Fruit fly (Drosophila melanogaster) whole organism, embryonic: ENCODE data around the gene CNPYb.
A peak's percentile ranks its signal among the peaks of the same experiment; 100 is the strongest.

Experiments used
- Bgb ChIP-seq: fragments of 200-800 bp; sonication (Bioruptor generic); IDR thresholded peaks from 2 replicates; pipeline ENCODE4 v1.3.6; 2022; ENCODE audit warnings: missing biosample characterization, missing genetic modification characterization; ENCODE audit not compliant: partially characterized antibody
- Blimp-1 ChIP-seq: fragments of 200-800 bp; sonication (Bioruptor generic); optimal IDR thresholded peaks from 3 replicates; lab custom pipeline; 2018; ENCODE audit warnings: missing biosample characterization, missing genetic modification characterization, mild to moderate bottlenecking, moderate library complexity, missing genetic modification reagents
- CG10959 ChIP-seq: fragments of 200-800 bp; sonication (Bioruptor generic); IDR thresholded peaks from 2 replicates; pipeline ENCODE4 v1.3.6; 2022; ENCODE audit warnings: missing biosample characterization, missing genetic modification characterization
- CG11723 ChIP-seq: fragments of 200-800 bp; sonication (Bioruptor generic); optimal IDR thresholded peaks from 2 replicates; lab custom pipeline; 2017; ENCODE audit warnings: missing biosample characterization, mild to moderate bottlenecking, missing genetic modification characterization
- CG12769 ChIP-seq: fragments of 200-800 bp; sonication (Bioruptor generic); optimal IDR thresholded peaks from 2 replicates; lab custom pipeline; 2019; ENCODE audit warnings: missing biosample characterization, mild to moderate bottlenecking, missing genetic modification characterization, moderate library complexity
- CG13123 ChIP-seq: fragments of 200-800 bp; sonication (Bioruptor generic); optimal IDR thresholded peaks from 2 replicates; lab custom pipeline; 2016; ENCODE audit warnings: missing biosample characterization, missing genetic modification characterization
- CG13296 ChIP-seq: fragments of 200-800 bp; sonication (Bioruptor generic); optimal IDR thresholded peaks from 3 replicates; lab custom pipeline; 2018; ENCODE audit warnings: missing biosample characterization, mild to moderate bottlenecking, missing genetic modification characterization
- CG14014 ChIP-seq: fragments of 200-800 bp; sonication (Bioruptor generic); IDR thresholded peaks from 2 replicates; pipeline ENCODE4 v1.3.6; 2022; ENCODE audit warnings: missing biosample characterization, missing genetic modification characterization
- CG17328 ChIP-seq: fragments of 200-800 bp; sonication (Bioruptor generic); IDR thresholded peaks from 2 replicates; pipeline ENCODE4 v1.3.6; 2022; ENCODE audit warnings: missing biosample characterization, missing genetic modification characterization
- CG17829 ChIP-seq: fragments of 200-800 bp; optimal IDR thresholded peaks from 2 replicates; lab custom pipeline; 2019; ENCODE audit warnings: missing biosample characterization, mild to moderate bottlenecking, missing genetic modification characterization, moderate library complexity
- CG30403 ChIP-seq: fragments of 200-800 bp; sonication (Bioruptor generic); optimal IDR thresholded peaks from 3 replicates; lab custom pipeline; 2016; ENCODE audit warnings: missing biosample characterization, missing genetic modification characterization
- CG3163 ChIP-seq: fragments of 200-800 bp; sonication (Bioruptor generic); optimal IDR thresholded peaks from 3 replicates; lab custom pipeline; 2016; ENCODE audit warnings: missing biosample characterization, missing genetic modification characterization
- CG3847 ChIP-seq: fragments of 200-800 bp; sonication (Bioruptor generic); IDR thresholded peaks from 2 replicates; pipeline ENCODE4 v1.3.6; 2022; ENCODE audit warnings: missing biosample characterization, missing genetic modification characterization
- CG4360 ChIP-seq: fragments of 200-800 bp; sonication (Bioruptor generic); IDR thresholded peaks from 2 replicates; pipeline ENCODE4 v1.3.6; 2022; ENCODE audit warnings: missing biosample characterization, missing genetic modification characterization
- CG43689 ChIP-seq: fragments of 200-800 bp; sonication (Bioruptor generic); IDR thresholded peaks from 2 replicates; pipeline ENCODE4 v1.3.6; 2022; ENCODE audit warnings: missing biosample characterization, missing genetic modification characterization
- CG6272 ChIP-seq: fragments of 200-800 bp; sonication (Bioruptor generic); IDR thresholded peaks from 2 replicates; pipeline ENCODE4 v1.3.6; 2022; ENCODE audit warnings: missing biosample characterization, missing genetic modification characterization
- CG8388 ChIP-seq: fragments of 200-800 bp; sonication (Bioruptor generic); optimal IDR thresholded peaks from 2 replicates; lab custom pipeline; 2019; ENCODE audit warnings: missing biosample characterization, mild to moderate bottlenecking, missing genetic modification characterization, moderate library complexity
- CG9797 ChIP-seq: fragments of 200-800 bp; sonication (Bioruptor generic); optimal IDR thresholded peaks from 3 replicates; lab custom pipeline; 2018; ENCODE audit warnings: missing biosample characterization, mild to moderate bottlenecking, missing genetic modification characterization
- CrebB ChIP-seq: fragments of 200-800 bp; sonication (Bioruptor generic); optimal IDR thresholded peaks from 3 replicates; lab custom pipeline; 2018; ENCODE audit warnings: missing biosample characterization, mild to moderate bottlenecking, missing genetic modification characterization
- Dip3 ChIP-seq: fragments of 200-800 bp; sonication (Bioruptor generic); optimal IDR thresholded peaks from 3 replicates; lab custom pipeline; 2016; ENCODE audit warnings: missing biosample characterization, missing genetic modification characterization
- Doc2 ChIP-seq: fragments of 200-800 bp; sonication (Bioruptor generic); IDR thresholded peaks from 2 replicates; pipeline ENCODE4 v1.3.6; 2022; ENCODE audit warnings: missing biosample characterization, missing genetic modification characterization
- E2f1 ChIP-seq: fragments of 200-800 bp; sonication (Bioruptor generic); IDR thresholded peaks from 2 replicates; pipeline ENCODE4 v1.3.6; 2022; ENCODE audit warnings: missing biosample characterization, missing genetic modification characterization
- ERR ChIP-seq: fragments of 200-800 bp; sonication (Bioruptor generic); optimal IDR thresholded peaks from 2 replicates; lab custom pipeline; 2016; ENCODE audit warnings: missing biosample characterization, missing genetic modification characterization
- Gsc ChIP-seq: fragments of 200-800 bp; sonication (Bioruptor generic); IDR thresholded peaks from 2 replicates; pipeline ENCODE4 v1.3.6; 2022; ENCODE audit warnings: missing biosample characterization, missing genetic modification characterization
- Kr ChIP-seq: fragments of 200-800 bp; sonication (Bioruptor generic); optimal IDR thresholded peaks from 2 replicates; lab custom pipeline; 2017; ENCODE audit warnings: missing biosample characterization, mild to moderate bottlenecking, missing genetic modification characterization
- Oli ChIP-seq: fragments of 200-800 bp; sonication (Bioruptor generic); optimal IDR thresholded peaks from 2 replicates; lab custom pipeline; 2018; ENCODE audit warnings: missing biosample characterization, mild to moderate bottlenecking, missing genetic modification characterization, moderate library complexity
- Sin3A ChIP-seq: fragments of >200 bp; optimal IDR thresholded peaks from 2 replicates; lab custom pipeline; 2018
- Sry-δ ChIP-seq: fragments of 200-800 bp; sonication (Bioruptor generic); optimal IDR thresholded peaks from 2 replicates; lab custom pipeline; 2016; ENCODE audit warnings: missing biosample characterization, missing genetic modification characterization
- Usf ChIP-seq: fragments of 200-800 bp; sonication (Bioruptor generic); optimal IDR thresholded peaks from 2 replicates; lab custom pipeline; 2017; ENCODE audit warnings: missing genotype, missing biosample characterization, missing genetic modification characterization
- ato ChIP-seq: fragments of 200-800 bp; sonication (Bioruptor generic); IDR thresholded peaks from 2 replicates; pipeline ENCODE4 v1.3.6; 2022; ENCODE audit warnings: missing biosample characterization, missing genetic modification characterization; ENCODE audit not compliant: partially characterized antibody
- crc ChIP-seq: fragments of 200-800 bp; sonication (Bioruptor generic); optimal IDR thresholded peaks from 2 replicates; lab custom pipeline; 2016; ENCODE audit warnings: missing biosample characterization, missing genetic modification characterization
- crp ChIP-seq, 2 experiments: fragments of 200-800 bp; sonication (Bioruptor generic); optimal IDR thresholded peaks; 2 replicates in 1 of 2; 3 replicates in 1 of 2; lab custom pipeline; 2017; ENCODE audit warnings: missing biosample characterization in 2 of 2, missing genetic modification characterization in 2 of 2, mild to moderate bottlenecking in 1 of 2, moderate library complexity in 1 of 2
- da ChIP-seq: fragments of 200-800 bp; sonication (Bioruptor generic); optimal IDR thresholded peaks from 2 replicates; lab custom pipeline; 2016; ENCODE audit warnings: missing biosample characterization, missing genetic modification characterization
- danr ChIP-seq: fragments of 200-800 bp; sonication (Bioruptor generic); IDR thresholded peaks from 2 replicates; pipeline ENCODE4 v1.3.6; 2022; ENCODE audit warnings: missing biosample characterization, missing genetic modification characterization
- eve ChIP-seq, 2 experiments: fragments of >200 bp; optimal IDR thresholded peaks; 2 replicates each; lab custom pipeline; 2017; ENCODE audit warnings: missing biosample characterization in 2 of 2, missing genetic modification characterization in 2 of 2
- fd64A ChIP-seq: fragments of 200-800 bp; sonication (Bioruptor generic); optimal IDR thresholded peaks from 3 replicates; lab custom pipeline; 2018; ENCODE audit warnings: missing biosample characterization, mild to moderate bottlenecking, missing genetic modification characterization
- fd96Cb ChIP-seq: fragments of 200-800 bp; sonication (Bioruptor generic); optimal IDR thresholded peaks from 2 replicates; lab custom pipeline; 2018; ENCODE audit warnings: missing biosample characterization, mild to moderate bottlenecking, missing genetic modification characterization, moderate library complexity
- ftz-f1 ChIP-seq: fragments of 200-800 bp; sonication (Bioruptor generic); optimal IDR thresholded peaks from 2 replicates; lab custom pipeline; 2016; ENCODE audit warnings: missing biosample characterization, missing genetic modification characterization
- gro ChIP-seq: fragments of 200-800 bp; sonication (Bioruptor generic); optimal IDR thresholded peaks from 2 replicates; lab custom pipeline; 2016; ENCODE audit warnings: missing biosample characterization, missing genetic modification characterization
- gsb ChIP-seq: fragments of 200-800 bp; sonication (Bioruptor generic); IDR thresholded peaks from 2 replicates; pipeline ENCODE4 v1.3.6; 2022; ENCODE audit warnings: missing biosample characterization, missing genetic modification characterization
- hbn ChIP-seq: fragments of 200-800 bp; sonication (Bioruptor generic); IDR thresholded peaks from 2 replicates; pipeline ENCODE4 v1.3.6; 2022; ENCODE audit warnings: missing biosample characterization, missing genetic modification characterization; ENCODE audit not compliant: partially characterized antibody
- hkb ChIP-seq, 2 experiments: fragments of 200-800 bp in 1 of 2; fragments of >200 bp in 1 of 2; sonication (Bioruptor generic) in 1 of 2; IDR thresholded peaks in 1 of 2; optimal IDR thresholded peaks in 1 of 2; 2 replicates each; pipeline versions ENCODE4 v1.3.6 to Lab custom; 2017 to 2022; ENCODE audit warnings: missing biosample characterization in 1 of 2, missing genetic modification characterization in 1 of 2
- jing ChIP-seq: fragments of 200-800 bp; sonication (Bioruptor generic); optimal IDR thresholded peaks from 2 replicates; lab custom pipeline; 2018; ENCODE audit warnings: missing biosample characterization, mild to moderate bottlenecking, missing genetic modification characterization
- lola ChIP-seq, 3 experiments: fragments of >200 bp in 2 of 3; fragments of 200-800 bp in 1 of 3; sonication (Bioruptor generic) in 1 of 3; optimal IDR thresholded peaks; 2 replicates each; lab custom pipeline; 2017 to 2019; ENCODE audit warnings: missing biosample characterization in 3 of 3, missing genetic modification characterization in 3 of 3, mild to moderate bottlenecking in 1 of 3, moderate library complexity in 1 of 3
- mld ChIP-seq: fragments of 200-800 bp; sonication (Bioruptor generic); IDR thresholded peaks from 3 replicates; pipeline ENCODE4 v1.3.6; 2022; ENCODE audit warnings: missing biosample characterization, missing genetic modification characterization; ENCODE audit not compliant: partially characterized antibody
- onecut ChIP-seq: fragments of 200-800 bp; sonication (Bioruptor generic); IDR thresholded peaks from 2 replicates; pipeline ENCODE4 v1.3.6; 2022; ENCODE audit warnings: missing biosample characterization, missing genetic modification characterization
- phol ChIP-seq: fragments of 200-800 bp; sonication (Bioruptor generic); optimal IDR thresholded peaks from 3 replicates; lab custom pipeline; 2018; ENCODE audit warnings: missing biosample characterization, mild to moderate bottlenecking, missing genetic modification characterization, moderate library complexity
- pum ChIP-seq: fragments of 200-800 bp; sonication (Bioruptor generic); optimal IDR thresholded peaks from 2 replicates; lab custom pipeline; 2016; ENCODE audit warnings: missing biosample characterization, missing genetic modification characterization
- sr ChIP-seq: fragments of 200-800 bp; sonication (Bioruptor generic); IDR thresholded peaks from 3 replicates; pipeline ENCODE4 v1.3.6; 2022; ENCODE audit warnings: missing biosample characterization, missing genetic modification characterization
- tna ChIP-seq: fragments of 200-800 bp; sonication (Bioruptor generic); IDR thresholded peaks from 2 replicates; pipeline ENCODE4 v1.3.6; 2022; ENCODE audit warnings: missing biosample characterization, missing genetic modification characterization; ENCODE audit not compliant: partially characterized antibody
- twi ChIP-seq: fragments of 200-800 bp; optimal IDR thresholded peaks from 2 replicates; lab custom pipeline; 2019; ENCODE audit warnings: missing biosample characterization, mild to moderate bottlenecking, missing genetic modification characterization, moderate library complexity

The CNPYb gene

DNA sequence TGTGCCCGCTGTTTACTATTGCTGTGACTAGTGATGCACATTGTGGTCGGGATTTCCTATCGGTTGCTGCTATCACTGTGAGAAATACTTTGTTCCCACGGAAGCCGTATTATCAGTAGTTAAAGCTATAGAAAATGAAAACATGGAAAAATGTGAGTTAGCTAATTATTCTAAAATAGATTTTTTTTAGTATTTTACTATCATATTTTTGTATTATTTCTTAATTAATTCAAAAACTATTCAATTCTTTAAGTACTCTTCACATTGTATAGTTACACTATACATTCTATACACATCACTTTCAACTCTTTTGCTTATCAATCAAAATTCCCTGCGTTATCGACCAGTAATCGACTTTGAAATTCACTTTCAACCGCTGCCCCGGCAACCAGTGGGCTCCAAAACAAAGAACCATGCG, 1.7 kb upstream of the CNPYb start, which contains the start of the genes Naxd and CG14079 (continued):
- TF ChIP-seq Sry-δ (GFP tag; lab: Kevin White, UChicago) (peak; percentile 63), CG43689 (GFP tag; lab: Robert Waterston, UW) (0 out of 2 replicates have a peak, but pooled peaks have one; percentile 38), CG8388 (GFP tag; lab: Kevin White, UChicago) (peak; percentile 66), ERR (GFP tag; lab: Kevin White, UChicago) (no peak), Bgb (GFP tag; lab: Robert Waterston, UW) (peak; percentile 31; the same call in 1 of the 2 replicates), Dip3 (GFP tag; lab: Kevin White, UChicago) (peak; percentile 27), CG17829 (tag; lab: Kevin White, UChicago) (peak; percentile 57), gro (GFP tag; lab: Kevin White, UChicago) (no peak), CG3163 (GFP tag; lab: Kevin White, UChicago) (peak; percentile 3), onecut (no peak), jing (no peak), CG13123 (GFP tag; lab: Kevin White, UChicago) (peak; percentile 24), CG14014 (GFP tag; lab: Robert Waterston, UW) (peak; percentile 57; the same call in 1 of the 2 replicates), pum (GFP tag; lab: Kevin White, UChicago) (peak; percentile 45), CG3847 (peak; percentile 67), crc (GFP tag; lab: Kevin White, UChicago) (no peak), fd96Cb (tag; lab: Kevin White, UChicago) (peak; percentile 26), CrebB (tag; lab: Kevin White, UChicago) (no peak), phol (tag; lab: Kevin White, UChicago) (peak; percentile 59), da (GFP tag; lab: Kevin White, UChicago) (no peak), CG9797 (GFP tag; lab: Kevin White, UChicago) (no peak), Kr (GFP tag; lab: Kevin White, UChicago) (no peak), gsb (no peak), CG6272 (GFP tag; lab: Robert Waterston, UW) (no peak), CG11723 (GFP tag; lab: Kevin White, UChicago) (no peak), crp (GFP tag; optimal IDR thresholded peaks at IDR 0.05; lab: Kevin White, UChicago) (no peak), CG13296 (GFP tag; lab: Kevin White, UChicago) (no peak), hbn (GFP tag; lab: Robert Waterston, UW) (no peak), CG12769 (no peak), mld (GFP tag; lab: Robert Waterston, UW) (no peak), twi (tag; lab: Kevin White, UChicago) (peak; percentile 33), ato (GFP tag; lab: Robert Waterston, UW) (no peak), sr (GFP tag; lab: Robert Waterston, UW) (no peak), E2f1 (GFP tag; lab: Robert Waterston, UW) (peak; percentile 29; the same call in 1 of the 2 replicates), Doc2 (GFP tag; lab: Robert Waterston, UW) (no peak), eve (GFP tag; optimal IDR thresholded peaks at IDR 0.05; lab: Kevin White, UChicago) (no peak), lola (GFP tag; optimal IDR thresholded peaks at IDR 0.05; lab: Kevin White, UChicago) (peak in 1 of 3 experiments; percentile 58), CG17328 (GFP tag; lab: Robert Waterston, UW) (no peak; the same call in 1 of the 2 replicates), fd64A (GFP tag; lab: Kevin White, UChicago) (no peak), CG10959 (GFP tag; lab: Robert Waterston, UW) (no peak), Gsc (GFP tag; lab: Robert Waterston, UW) (no peak), ftz-f1 (GFP tag; lab: Kevin White, UChicago) (no peak), Oli (tag; lab: Kevin White, UChicago) (peak; percentile 62), Usf (GFP tag; lab: Kevin White, UChicago) (peak; percentile 37), hkb (optimal IDR thresholded peaks at IDR 0.05; lab: Kevin White, UChicago) (no peak), hkb (GFP tag; IDR thresholded peaks at IDR 0.05; lab: Robert Waterston, UW) (no peak), Blimp-1 (GFP tag; lab: Kevin White, UChicago) (peak; percentile 60), Sin3A (lab: Kevin White, UChicago) (no peak), CG30403 (GFP tag; lab: Kevin White, UChicago) (peak; percentile 73), tna (no peak), danr (no peak), CG4360 (GFP tag; lab: Robert Waterston, UW) (no peak)
